Worm (Caenorhabditis elegans): Measurements from ENCODE around the gene ugt-42.

- TF ChIP-seq skn-1 (tag; optimal IDR thresholded peaks at IDR 0.05) = no peak
- TF ChIP-seq nhr-76 (tag; optimal IDR thresholded peaks at IDR 0.05) = no peak
- TF ChIP-seq elt-3 (tag; optimal IDR thresholded peaks at IDR 0.05) = no peak
These were observed at the start of gene ugt-42 for ce11 chrV:646888-647287.

Measured in whole organism, L1 larva.